Fruit fly (Drosophila melanogaster) whole organism, embryonic: ENCODE measurements around the gene Tep1.

Source experiments
- ATbp ChIP-seq: fragments of 200-800 bp; sonication (Bioruptor generic); optimal IDR thresholded peaks from 2 replicates; lab custom pipeline; 2017; ENCODE audit warnings: missing biosample characterization, mild to moderate bottlenecking, missing genetic modification characterization, missing genetic modification reagents
- Adf1 ChIP-seq: fragments of 200-800 bp; sonication (Bioruptor generic); IDR thresholded peaks from 2 replicates; pipeline ENCODE4 v1.3.6; 2022; ENCODE audit warnings: missing biosample characterization, missing genetic modification characterization
- C15 ChIP-seq: fragments of 200-800 bp; sonication (Bioruptor generic); IDR thresholded peaks from 3 replicates; pipeline ENCODE4 v1.3.6; 2022; ENCODE audit warnings: missing biosample characterization, missing genetic modification characterization
- CG10654 ChIP-seq: fragments of 200-800 bp; sonication (Bioruptor generic); optimal IDR thresholded peaks from 2 replicates; lab custom pipeline; 2016; ENCODE audit warnings: missing biosample characterization, missing genetic modification characterization
- CG14050 ChIP-seq: fragments of 200-800 bp; sonication (Bioruptor generic); IDR thresholded peaks from 3 replicates; pipeline ENCODE4 v1.3.6; 2022; ENCODE audit warnings: missing biosample characterization, missing genetic modification characterization
- CG15011 ChIP-seq: fragments of 200-800 bp; sonication (Bioruptor generic); optimal IDR thresholded peaks from 3 replicates; lab custom pipeline; 2018; ENCODE audit warnings: missing biosample characterization, mild to moderate bottlenecking, missing genetic modification characterization
- CG1602 ChIP-seq: fragments of 200-800 bp; sonication (Bioruptor generic); optimal IDR thresholded peaks from 3 replicates; lab custom pipeline; 2016; ENCODE audit warnings: missing biosample characterization, missing genetic modification characterization
- CG16815 ChIP-seq: fragments of 200-800 bp; sonication (Bioruptor generic); optimal IDR thresholded peaks from 3 replicates; lab custom pipeline; 2017; ENCODE audit warnings: missing biosample characterization, mild to moderate bottlenecking, missing genetic modification characterization
- CG17912 ChIP-seq: fragments of 200-800 bp; sonication (Bioruptor generic); optimal IDR thresholded peaks from 2 replicates; lab custom pipeline; 2018; ENCODE audit warnings: missing biosample characterization, mild to moderate bottlenecking, missing genetic modification characterization
- CG2116 ChIP-seq: fragments of 200-800 bp; sonication (Bioruptor generic); optimal IDR thresholded peaks from 3 replicates; lab custom pipeline; 2018; ENCODE audit warnings: missing biosample characterization, mild to moderate bottlenecking, missing genetic modification characterization
- CG2199 ChIP-seq: fragments of 200-800 bp; sonication (Bioruptor generic); IDR thresholded peaks from 3 replicates; pipeline ENCODE4 v1.3.6; 2022; ENCODE audit warnings: missing biosample characterization, missing genetic modification characterization
- CG3065 ChIP-seq: fragments of 200-800 bp; sonication (Bioruptor generic); optimal IDR thresholded peaks from 2 replicates; lab custom pipeline; 2016; ENCODE audit warnings: missing biosample characterization, missing genetic modification characterization
- CG34224 ChIP-seq: fragments of 200-800 bp; sonication (Bioruptor generic); IDR thresholded peaks from 3 replicates; pipeline ENCODE4 v1.3.6; 2022; ENCODE audit warnings: missing biosample characterization, missing genetic modification characterization; ENCODE audit not compliant: partially characterized antibody
- CG43689 ChIP-seq: fragments of 200-800 bp; sonication (Bioruptor generic); IDR thresholded peaks from 2 replicates; pipeline ENCODE4 v1.3.6; 2022; ENCODE audit warnings: missing biosample characterization, missing genetic modification characterization
- CG4424 ChIP-seq: fragments of 200-800 bp; sonication (Bioruptor generic); optimal IDR thresholded peaks from 3 replicates; lab custom pipeline; 2016; ENCODE audit warnings: missing biosample characterization, missing genetic modification characterization
- CG4730 ChIP-seq: fragments of 200-800 bp; sonication (Bioruptor generic); IDR thresholded peaks from 2 replicates; pipeline ENCODE4 v1.3.6; 2022; ENCODE audit warnings: missing biosample characterization, missing genetic modification characterization
- CG5180 ChIP-seq: fragments of 200-800 bp; sonication (Bioruptor generic); optimal IDR thresholded peaks from 3 replicates; lab custom pipeline; 2017; ENCODE audit warnings: missing biosample characterization, missing genetic modification characterization, mild to moderate bottlenecking, moderate library complexity, missing genetic modification reagents
- CG7372 ChIP-seq: fragments of 200-800 bp; sonication (Bioruptor generic); IDR thresholded peaks from 2 replicates; pipeline ENCODE4 v1.3.6; 2022; ENCODE audit warnings: missing biosample characterization, missing genetic modification characterization
- CG7963 ChIP-seq: fragments of 200-800 bp; sonication (Bioruptor generic); IDR thresholded peaks from 3 replicates; pipeline ENCODE4 v1.3.6; 2022; ENCODE audit warnings: missing biosample characterization, missing genetic modification characterization; ENCODE audit not compliant: partially characterized antibody
- CG8924 ChIP-seq: fragments of 200-800 bp; optimal IDR thresholded peaks from 3 replicates; lab custom pipeline; 2019; ENCODE audit warnings: missing biosample characterization, mild to moderate bottlenecking, missing genetic modification characterization, moderate library complexity
- CG8944 ChIP-seq: fragments of 200-800 bp; sonication (Bioruptor generic); optimal IDR thresholded peaks from 3 replicates; lab custom pipeline; 2016; ENCODE audit warnings: missing biosample characterization, missing genetic modification characterization
- CG9609 ChIP-seq: fragments of 200-800 bp; sonication (Bioruptor generic); optimal IDR thresholded peaks from 3 replicates; lab custom pipeline; 2016; ENCODE audit warnings: missing biosample characterization, missing genetic modification characterization
- CG9876 ChIP-seq: fragments of 200-800 bp; sonication (Bioruptor generic); optimal IDR thresholded peaks from 2 replicates; lab custom pipeline; 2016; ENCODE audit warnings: missing biosample characterization, missing genetic modification characterization
- CHES-1-like ChIP-seq: fragments of 200-800 bp; sonication (Bioruptor generic); optimal IDR thresholded peaks from 2 replicates; lab custom pipeline; 2016; ENCODE audit warnings: missing biosample characterization, missing genetic modification characterization
- Camta ChIP-seq: fragments of 200-800 bp; sonication (Bioruptor generic); optimal IDR thresholded peaks from 2 replicates; lab custom pipeline; 2016; ENCODE audit warnings: missing biosample characterization, missing genetic modification characterization
- Dip3 ChIP-seq: fragments of 200-800 bp; sonication (Bioruptor generic); optimal IDR thresholded peaks from 3 replicates; lab custom pipeline; 2016; ENCODE audit warnings: missing biosample characterization, missing genetic modification characterization
- Elba2 ChIP-seq: fragments of 200-800 bp; sonication (Bioruptor generic); optimal IDR thresholded peaks from 3 replicates; lab custom pipeline; 2016; ENCODE audit warnings: missing biosample characterization, missing genetic modification characterization
- Ets97D ChIP-seq: fragments of 200-800 bp; sonication (Bioruptor generic); optimal IDR thresholded peaks from 3 replicates; lab custom pipeline; 2016; ENCODE audit warnings: missing biosample characterization, missing genetic modification characterization
- Gug ChIP-seq: fragments of 200-800 bp; sonication (Bioruptor generic); IDR thresholded peaks from 4 replicates; pipeline ENCODE4 v1.3.6; 2022; ENCODE audit warnings: missing biosample characterization, missing genetic modification characterization
- H2.0 ChIP-seq: fragments of 200-800 bp; sonication (Bioruptor generic); IDR thresholded peaks from 2 replicates; pipeline ENCODE4 v1.3.6; 2022; ENCODE audit warnings: missing biosample characterization, missing genetic modification characterization
- HLH54F ChIP-seq: fragments of 200-800 bp; sonication (Bioruptor generic); optimal IDR thresholded peaks from 3 replicates; lab custom pipeline; 2016; ENCODE audit warnings: missing biosample characterization, missing genetic modification characterization
- Hr39 ChIP-seq: fragments of >200 bp; optimal IDR thresholded peaks from 2 replicates; lab custom pipeline; 2017
- MBD-R2 ChIP-seq: fragments of 200-800 bp; sonication (Bioruptor generic); IDR thresholded peaks from 2 replicates; pipeline ENCODE4 v1.3.6; 2022; ENCODE audit warnings: missing biosample characterization, missing genetic modification characterization
- Oaz ChIP-seq: fragments of 200-800 bp; sonication (Bioruptor generic); IDR thresholded peaks from 2 replicates; pipeline ENCODE4 v1.3.6; 2022; ENCODE audit warnings: missing biosample characterization, missing genetic modification characterization
- Sry-β ChIP-seq: fragments of 200-800 bp; sonication (Bioruptor generic); optimal IDR thresholded peaks from 2 replicates; lab custom pipeline; 2018; ENCODE audit warnings: missing biosample characterization, mild to moderate bottlenecking, missing genetic modification characterization, moderate library complexity
- Xrp1 ChIP-seq: fragments of 200-800 bp; sonication (Bioruptor generic); IDR thresholded peaks from 2 replicates; pipeline ENCODE4 v1.3.6; 2022; ENCODE audit warnings: missing biosample characterization, missing genetic modification characterization
- ap ChIP-seq: fragments of 200-800 bp; sonication (Bioruptor generic); IDR thresholded peaks from 2 replicates; pipeline ENCODE4 v1.3.6; 2022; ENCODE audit warnings: missing biosample characterization, missing genetic modification characterization
- caup ChIP-seq: fragments of 200-800 bp; sonication (Bioruptor generic); optimal IDR thresholded peaks from 3 replicates; lab custom pipeline; 2017; ENCODE audit warnings: missing biosample characterization, mild to moderate bottlenecking, missing genetic modification characterization, moderate library complexity; ENCODE audit not compliant: severe bottlenecking
- chinmo ChIP-seq: fragments of 200-800 bp; sonication (Bioruptor generic); IDR thresholded peaks from 4 replicates; pipeline ENCODE4 v1.3.6; 2022; ENCODE audit warnings: missing biosample characterization, missing genetic modification characterization; ENCODE audit not compliant: partially characterized antibody
- cwo ChIP-seq: fragments of 200-800 bp; sonication (Bioruptor generic); optimal IDR thresholded peaks from 3 replicates; lab custom pipeline; 2017; ENCODE audit warnings: missing biosample characterization, missing genetic modification characterization, mild to moderate bottlenecking, moderate library complexity, missing genetic modification reagents
- danr ChIP-seq: fragments of 200-800 bp; sonication (Bioruptor generic); IDR thresholded peaks from 2 replicates; pipeline ENCODE4 v1.3.6; 2022; ENCODE audit warnings: missing biosample characterization, missing genetic modification characterization
- dimm ChIP-seq: fragments of 200-800 bp; sonication (Bioruptor generic); IDR thresholded peaks from 2 replicates; pipeline ENCODE4 v1.3.6; 2022; ENCODE audit warnings: missing biosample characterization, missing genetic modification characterization
- disco-r ChIP-seq: fragments of 200-800 bp; sonication (Bioruptor generic); optimal IDR thresholded peaks from 2 replicates; lab custom pipeline; 2016; ENCODE audit warnings: missing biosample characterization, missing genetic modification characterization
- ems ChIP-seq: fragments of 200-800 bp; sonication (Bioruptor generic); optimal IDR thresholded peaks from 3 replicates; lab custom pipeline; 2016; ENCODE audit warnings: missing biosample characterization, missing genetic modification characterization
- fd3F ChIP-seq: fragments of 200-800 bp; sonication (Bioruptor generic); optimal IDR thresholded peaks from 2 replicates; lab custom pipeline; 2018; ENCODE audit warnings: missing biosample characterization, mild to moderate bottlenecking, missing genetic modification characterization, moderate library complexity
- grau ChIP-seq: fragments of 200-800 bp; optimal IDR thresholded peaks from 3 replicates; lab custom pipeline; 2019; ENCODE audit warnings: missing biosample characterization, mild to moderate bottlenecking, missing genetic modification characterization, moderate library complexity
- ham ChIP-seq: fragments of 200-800 bp; sonication (Bioruptor generic); IDR thresholded peaks from 2 replicates; pipeline ENCODE4 v1.3.6; 2022; ENCODE audit warnings: missing biosample characterization, missing genetic modification characterization
- run ChIP-seq: fragments of 200-800 bp; sonication (Bioruptor generic); optimal IDR thresholded peaks from 3 replicates; lab custom pipeline; 2018; ENCODE audit warnings: missing biosample characterization, mild to moderate bottlenecking, missing genetic modification characterization
- sens ChIP-seq: fragments of 200-800 bp; sonication (Bioruptor generic); peaks from one replicate; lab custom pipeline; 2016; ENCODE audit warnings: missing biosample characterization, missing genetic modification characterization
- sisA ChIP-seq: fragments of 200-800 bp; sonication (Bioruptor generic); IDR thresholded peaks from 2 replicates; pipeline ENCODE4 v1.3.6; 2022; ENCODE audit warnings: missing biosample characterization, missing genetic modification characterization
- twi ChIP-seq: fragments of 200-800 bp; optimal IDR thresholded peaks from 2 replicates; lab custom pipeline; 2019; ENCODE audit warnings: missing biosample characterization, mild to moderate bottlenecking, missing genetic modification characterization, moderate library complexity

Gene Tep1

DNA sequence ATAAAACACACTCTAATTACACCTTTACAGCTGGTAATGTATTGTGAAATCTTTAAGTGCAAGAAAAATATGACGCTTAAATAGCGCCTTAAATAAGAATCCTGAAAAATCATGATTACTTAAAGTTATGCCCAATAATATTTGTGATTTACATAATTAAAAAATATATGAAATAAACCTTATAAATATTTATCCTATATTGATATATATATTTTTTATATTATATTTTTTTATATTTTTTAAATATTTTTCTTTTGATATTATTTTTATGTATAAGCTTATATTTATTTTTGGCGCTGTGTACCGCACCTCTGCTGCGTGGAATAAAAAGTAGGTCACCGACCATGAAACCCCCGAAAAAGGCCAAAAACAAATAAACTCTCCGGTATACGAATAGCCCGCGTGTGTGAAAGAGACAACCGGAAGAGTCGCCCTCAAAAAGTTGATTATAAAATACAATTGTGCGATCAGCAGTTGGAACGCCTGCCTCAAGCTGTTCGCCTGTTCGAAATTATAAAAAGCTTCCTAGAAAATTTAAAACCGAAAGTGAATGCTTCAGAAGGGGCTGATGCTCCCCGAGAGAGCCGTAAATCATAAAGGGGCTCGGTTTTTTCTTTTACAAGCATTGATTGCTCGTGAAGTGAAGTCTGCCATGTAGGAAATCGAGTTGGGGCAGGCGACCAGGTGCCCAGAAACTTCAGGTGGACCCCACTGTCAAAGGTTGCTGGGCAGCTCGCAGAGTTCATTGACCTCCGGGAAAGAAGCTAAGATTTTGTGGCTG lies 15.1 kb upstream of the Tep1 start (continued):
- TF ChIP-seq caup (GFP tag; lab: Kevin White, UChicago), result peak; percentile 42
- TF ChIP-seq CG2116 (GFP tag; lab: Kevin White, UChicago), result peak; percentile 7
- TF ChIP-seq Adf1 (GFP tag; lab: Robert Waterston, UW), result peak; percentile 72
- no peak for TF ChIP-seq MBD-R2
- TF ChIP-seq grau, result peak; percentile 73
- 0 out of 3 replicates have a peak, but pooled peaks have one; percentile 19 for TF ChIP-seq CG14050 (GFP tag; lab: Robert Waterston, UW)
- TF ChIP-seq run (tag; lab: Kevin White, UChicago), result peak; percentile 47
- peak; percentile 74 for TF ChIP-seq CG8924
- TF ChIP-seq CG9876 (GFP tag; lab: Kevin White, UChicago), result no peak
- TF ChIP-seq CG34224 (GFP tag; lab: Robert Waterston, UW), result no peak
- no peak for TF ChIP-seq CG7963 (GFP tag; lab: Robert Waterston, UW)
- TF ChIP-seq CG4424 (GFP tag; lab: Kevin White, UChicago), result peak; percentile 15
- TF ChIP-seq CG17912 (GFP tag; lab: Kevin White, UChicago), result peak; percentile 19
- no peak for TF ChIP-seq CG15011 (GFP tag; lab: Kevin White, UChicago)
- TF ChIP-seq ham (GFP tag; lab: Robert Waterston, UW), result no peak
- no peak for TF ChIP-seq dimm (GFP tag; lab: Robert Waterston, UW)
- no peak for TF ChIP-seq CG4730 (GFP tag; lab: Robert Waterston, UW)
- TF ChIP-seq CG1602 (GFP tag; lab: Kevin White, UChicago), result peak; percentile 37
- no peak for TF ChIP-seq CG8944 (GFP tag; lab: Kevin White, UChicago)
- TF ChIP-seq CG3065, result no peak
- no peak for TF ChIP-seq Hr39 (lab: Kevin White, UChicago)
- TF ChIP-seq Oaz, result no peak
- peak; percentile 26 for TF ChIP-seq twi (tag; lab: Kevin White, UChicago)
- peak; percentile 98 for TF ChIP-seq chinmo (GFP tag; lab: Robert Waterston, UW)
- TF ChIP-seq CG7372, result no peak
- no peak for TF ChIP-seq ems
- TF ChIP-seq Elba2 (GFP tag; lab: Kevin White, UChicago), result no peak
- TF ChIP-seq CG43689, result no peak
- TF ChIP-seq CG5180, result no peak
- no peak for TF ChIP-seq CG9609
- TF ChIP-seq danr (GFP tag; lab: Robert Waterston, UW), result no peak
- no peak for TF ChIP-seq H2.0
- TF ChIP-seq ap (GFP tag; lab: Robert Waterston, UW), result no peak
- TF ChIP-seq Dip3 (GFP tag; lab: Kevin White, UChicago), result no peak
- no peak for TF ChIP-seq sisA (GFP tag; lab: Robert Waterston, UW)
- TF ChIP-seq cwo (GFP tag; lab: Kevin White, UChicago), result peak; percentile 73
- TF ChIP-seq CG10654 (GFP tag; lab: Kevin White, UChicago), result no peak
- TF ChIP-seq C15, result no peak
- peak; percentile 37 for TF ChIP-seq fd3F (GFP tag; lab: Kevin White, UChicago)
- TF ChIP-seq Ets97D (GFP tag; lab: Kevin White, UChicago), result no peak
- peak; percentile 85; the same call in 2 of the 3 replicates for TF ChIP-seq CG2199
- TF ChIP-seq Xrp1 (GFP tag; lab: Robert Waterston, UW), result peak; percentile 27; the same call in 1 of the 2 replicates
- peak; percentile 33 for TF ChIP-seq ATbp (GFP tag; lab: Kevin White, UChicago)
- no peak for TF ChIP-seq CHES-1-like (GFP tag; lab: Kevin White, UChicago)
- no peak for TF ChIP-seq HLH54F (GFP tag; lab: Kevin White, UChicago)
- TF ChIP-seq Camta, result no peak
- no peak for TF ChIP-seq Gug (GFP tag; lab: Robert Waterston, UW)
- peak; percentile 35 for TF ChIP-seq Sry-β (GFP tag; lab: Kevin White, UChicago)
- TF ChIP-seq sens (GFP tag; lab: Kevin White, UChicago), result peak; percentile 87
- TF ChIP-seq CG16815 (GFP tag; lab: Kevin White, UChicago), result no peak
- no peak for TF ChIP-seq disco-r (GFP tag; lab: Kevin White, UChicago)
